Worm (Caenorhabditis elegans) whole organism, L4/young adult: ENCODE results near the gene ddn-1.

Experiments
- W03F9.2 ChIP-seq: fragments of 150-350 bp; optimal IDR thresholded peaks from 2 replicates; lab custom pipeline; 2014; ENCODE audit warnings: missing biosample characterization, missing genetic modification characterization
- him-1 ChIP-seq: sonication (generic microtip); optimal IDR thresholded peaks from 2 replicates; lab custom pipeline; 2016; ENCODE audit warnings: missing genotype, missing genetic modification reagents, missing genetic modification characterization, missing compliant biosample characterization

ce11 chrV:8739136-8739535 lies 21.2 kb downstream of the ddn-1 start, which contains the start of gene ZC196.2:
- TF ChIP-seq him-1 (no peak), W03F9.2 (tag; lab: Kevin White, UChicago) (no peak)
